Worm (Caenorhabditis elegans) whole organism, L2 larva: ENCODE data around the gene R07E5.7.

Experiments used
- F13H6.1 ChIP-seq: sonication (generic microtip); optimal IDR thresholded peaks from 2 replicates; lab custom pipeline; 2016; ENCODE audit warnings: missing genetic modification characterization, missing compliant biosample characterization
- Y55F3AM.14 ChIP-seq: fragments of 200-800 bp; sonication (Bioruptor generic); optimal IDR thresholded peaks from 2 replicates; lab custom pipeline; 2018; ENCODE audit warnings: mild to moderate bottlenecking, missing genetic modification characterization, missing compliant biosample characterization
- ZK546.5 ChIP-seq: sonication (generic microtip); optimal IDR thresholded peaks from 2 replicates; lab custom pipeline; 2017; ENCODE audit warnings: missing biosample characterization, missing genetic modification characterization
- alr-1 ChIP-seq: fragments of 150-350 bp; optimal IDR thresholded peaks from 2 replicates; lab custom pipeline; 2014; ENCODE audit warnings: missing biosample characterization, missing genetic modification characterization
- aly-2 ChIP-seq: fragments of 150-350 bp; optimal IDR thresholded peaks from 2 replicates; lab custom pipeline; 2014; ENCODE audit warnings: missing biosample characterization, missing genetic modification characterization
- blmp-1 ChIP-seq: sonication (generic microtip); optimal IDR thresholded peaks from 2 replicates; lab custom pipeline; 2017; ENCODE audit warnings: missing genetic modification characterization, mild to moderate bottlenecking, missing compliant biosample characterization, antibody characterized with exemption, moderate library complexity; ENCODE audit not compliant: insufficient read depth
- ceh-16 ChIP-seq: fragments of 150-350 bp; optimal IDR thresholded peaks from 2 replicates; lab custom pipeline; 2014; ENCODE audit warnings: missing biosample characterization, missing genetic modification characterization
- dmd-4 ChIP-seq: sonication (generic microtip); optimal IDR thresholded peaks from 2 replicates; lab custom pipeline; 2017; ENCODE audit warnings: missing biosample characterization, missing genetic modification characterization
- egl-27 ChIP-seq: sonication (generic microtip); optimal IDR thresholded peaks from 3 replicates; lab custom pipeline; 2017; ENCODE audit warnings: missing biosample characterization, missing genetic modification reagents, missing genetic modification characterization
- elt-1 ChIP-seq: fragments of 150-350 bp; optimal IDR thresholded peaks from 2 replicates; lab custom pipeline; 2014; ENCODE audit warnings: missing biosample characterization, missing genetic modification characterization
- elt-3 ChIP-seq: sonication (generic microtip); optimal IDR thresholded peaks from 2 replicates; lab custom pipeline; 2017; ENCODE audit warnings: missing biosample characterization, missing genetic modification characterization
- fos-1 ChIP-seq: fragments of 150-350 bp; optimal IDR thresholded peaks from 2 replicates; lab custom pipeline; 2014; ENCODE audit warnings: missing biosample characterization, missing genetic modification characterization
- lin-11 ChIP-seq: fragments of 150-350 bp; sonication (generic microtip); optimal IDR thresholded peaks from 2 replicates; lab custom pipeline; 2014; ENCODE audit warnings: missing biosample characterization, missing genetic modification characterization, inconsistent platforms, mixed read lengths
- lin-13 ChIP-seq: fragments of 150-350 bp; optimal IDR thresholded peaks from 2 replicates; lab custom pipeline; 2014; ENCODE audit warnings: missing biosample characterization, missing genetic modification reagents, missing genetic modification characterization
- lin-39 ChIP-seq: fragments of 150-350 bp; optimal IDR thresholded peaks from 2 replicates; lab custom pipeline; 2014; ENCODE audit warnings: missing biosample characterization, missing genetic modification reagents, missing genetic modification characterization
- lsy-2 ChIP-seq, 2 experiments: fragments of 150-350 bp in 1 of 2; sonication (generic microtip) in 1 of 2; optimal IDR thresholded peaks; 2 replicates each; lab custom pipeline; 2014 to 2017; ENCODE audit warnings: missing biosample characterization in 2 of 2, missing genetic modification characterization in 2 of 2
- mab-5 ChIP-seq: fragments of 150-350 bp; optimal IDR thresholded peaks from 2 replicates; lab custom pipeline; 2014; ENCODE audit warnings: missing biosample characterization, missing genetic modification characterization
- mbf-1 ChIP-seq: sonication (generic microtip); optimal IDR thresholded peaks from 2 replicates; lab custom pipeline; 2017; ENCODE audit warnings: missing biosample characterization, missing genetic modification characterization
- nhr-10 ChIP-seq: sonication (generic microtip); optimal IDR thresholded peaks from 2 replicates; lab custom pipeline; 2017; ENCODE audit warnings: missing biosample characterization, missing genetic modification characterization
- nhr-12 ChIP-seq: fragments of 150-350 bp; optimal IDR thresholded peaks from 2 replicates; lab custom pipeline; 2014; ENCODE audit warnings: missing biosample characterization, missing genetic modification characterization
- nhr-129 ChIP-seq: fragments of 150-350 bp; optimal IDR thresholded peaks from 2 replicates; lab custom pipeline; 2014; ENCODE audit warnings: missing biosample characterization, missing genetic modification characterization
- nhr-21 ChIP-seq: fragments of 150-350 bp; optimal IDR thresholded peaks from 2 replicates; lab custom pipeline; 2014; ENCODE audit warnings: missing biosample characterization, missing genetic modification characterization
- nhr-23 ChIP-seq: fragments of 150-350 bp; optimal IDR thresholded peaks from 2 replicates; lab custom pipeline; 2014; ENCODE audit warnings: missing biosample characterization, missing genetic modification reagents, missing genetic modification characterization
- nhr-237 ChIP-seq: fragments of 150-350 bp; optimal IDR thresholded peaks from 2 replicates; lab custom pipeline; 2014; ENCODE audit warnings: missing biosample characterization, missing genetic modification characterization
- nhr-25 ChIP-seq: fragments of 150-350 bp; sonication (generic microtip); optimal IDR thresholded peaks from 3 replicates; lab custom pipeline; 2014; ENCODE audit warnings: missing biosample characterization, missing genetic modification characterization
- nhr-6 ChIP-seq: fragments of 150-350 bp; optimal IDR thresholded peaks from 2 replicates; lab custom pipeline; 2014; ENCODE audit warnings: missing biosample characterization, missing genetic modification characterization
- sem-4 ChIP-seq: fragments of 150-350 bp; optimal IDR thresholded peaks from 2 replicates; lab custom pipeline; 2014; ENCODE audit warnings: missing biosample characterization, missing genetic modification reagents, missing genetic modification characterization
- skn-1 ChIP-seq: sonication (generic microtip); optimal IDR thresholded peaks from 2 replicates; lab custom pipeline; 2017; ENCODE audit warnings: missing biosample characterization, missing genetic modification characterization
- sma-3 ChIP-seq: sonication (generic microtip); optimal IDR thresholded peaks from 2 replicates; lab custom pipeline; 2016; ENCODE audit warnings: missing genetic modification reagents, missing genetic modification characterization, missing compliant biosample characterization
- sma-9 ChIP-seq, 2 experiments: fragments of 150-350 bp in 1 of 2; sonication (generic microtip) in 1 of 2; optimal IDR thresholded peaks; 2 replicates each; lab custom pipeline; 2014 to 2016; ENCODE audit warnings: missing genetic modification characterization in 2 of 2, mild to moderate bottlenecking in 1 of 2, missing biosample characterization in 1 of 2, missing compliant biosample characterization in 1 of 2, missing genetic modification reagents in 1 of 2, moderate library complexity in 1 of 2
- snpc-4 ChIP-seq: fragments of 150-350 bp; optimal IDR thresholded peaks from 2 replicates; lab custom pipeline; 2014; ENCODE audit warnings: missing biosample characterization, missing genetic modification characterization
- unc-62 ChIP-seq: fragments of 150-350 bp; optimal IDR thresholded peaks from 2 replicates; lab custom pipeline; 2014; ENCODE audit warnings: missing biosample characterization, missing genetic modification reagents, missing genetic modification characterization
- ztf-1 ChIP-seq: fragments of 200-800 bp; sonication (Bioruptor generic); conservative IDR thresholded peaks from 2 replicates; pipeline ENCODE4 v1.3.6; 2022; ENCODE audit warnings: missing genetic modification characterization, missing compliant biosample characterization
- ztf-4 ChIP-seq: fragments of 150-350 bp; optimal IDR thresholded peaks from 2 replicates; lab custom pipeline; 2014; ENCODE audit warnings: missing biosample characterization, missing genetic modification characterization

R07E5.7 gene

ce11 chrIII:4391938-4392337, 27.0 kb downstream of the R07E5.7 start:
- TF ChIP-seq nhr-21 (no peak), ceh-16 (tag; lab: Kevin White, UChicago) (peak; percentile 12), Y55F3AM.14 (GFP tag; lab: Kevin White, UChicago) (no peak), sem-4 (tag; lab: Kevin White, UChicago) (no peak), nhr-12 (tag; lab: Kevin White, UChicago) (no peak), F13H6.1 (tag; lab: Kevin White, UChicago) (no peak), sma-9 (GFP tag; optimal IDR thresholded peaks at IDR 0.05; lab: Kevin White, UChicago) (no peak), sma-9 (tag; optimal IDR thresholded peaks at IDR 0.05; lab: Kevin White, UChicago) (no peak), aly-2 (tag; lab: Kevin White, UChicago) (no peak)

DNA sequence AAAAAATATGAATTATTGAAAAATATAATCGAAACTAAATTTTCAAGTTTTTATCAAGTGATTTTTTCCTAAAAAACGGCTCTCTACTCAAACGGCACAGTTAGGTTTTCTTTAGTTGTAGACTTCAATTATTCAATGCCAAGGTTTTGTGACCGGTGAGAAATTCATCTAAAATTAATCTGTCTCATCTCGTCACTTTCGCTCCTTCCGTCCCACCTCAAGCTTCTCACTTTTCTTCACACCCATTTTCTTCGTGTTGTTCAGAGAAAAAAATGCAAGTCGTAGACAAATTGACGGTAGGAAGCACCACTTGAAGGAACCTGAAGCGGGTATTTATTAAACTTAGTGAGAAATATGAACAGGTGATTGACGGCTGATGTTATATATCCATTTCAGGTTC, 27.6 kb downstream of the R07E5.7 start:
- TF ChIP-seq blmp-1 (tag; lab: Kevin White, UChicago) (peak; percentile 66), lin-39 (tag; lab: Kevin White, UChicago) (no peak)

ce11 chrIII:4390421-4390820, 28.5 kb downstream of the R07E5.7 start:
- no peak for TF ChIP-seq aly-2 (tag; lab: Kevin White, UChicago)
- TF ChIP-seq elt-1 (tag; lab: Kevin White, UChicago) = no peak
- TF ChIP-seq sma-3 (GFP tag; lab: Kevin White, UChicago) = no peak
- no peak for TF ChIP-seq mbf-1 (tag; lab: Kevin White, UChicago)
- TF ChIP-seq ZK546.5 (tag; lab: Kevin White, UChicago) = no peak
- no peak for TF ChIP-seq skn-1 (tag; lab: Kevin White, UChicago)
- TF ChIP-seq snpc-4 (tag; lab: Kevin White, UChicago) = no peak
- no peak for TF ChIP-seq blmp-1 (tag; lab: Kevin White, UChicago)

DNA sequence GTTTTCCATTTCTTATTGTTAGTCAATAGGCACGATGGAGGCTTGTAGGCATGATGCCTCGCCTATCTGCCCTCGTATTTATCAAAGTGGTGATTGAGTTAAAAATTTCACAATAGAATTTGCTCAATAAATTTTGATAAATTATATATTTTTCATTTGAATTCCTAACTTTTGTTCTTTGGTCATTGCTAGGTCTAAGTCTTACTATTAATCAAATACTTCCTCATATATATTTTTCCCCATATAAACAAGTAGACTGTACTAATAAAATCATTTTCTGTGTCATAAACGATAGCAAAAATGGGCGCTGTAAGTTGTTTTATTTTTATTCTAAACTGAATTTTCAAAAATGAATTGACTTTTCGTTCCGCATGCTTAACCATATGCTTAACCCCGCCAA, 34.5 kb downstream of the R07E5.7 start, which contains the start of gene pals-28:
pals-28 (plus strand) TSS at position 301 of the 400 bp plus-strand sequence.
- no peak for TF ChIP-seq nhr-6 (tag; lab: Kevin White, UChicago)
- no peak for TF ChIP-seq lin-11 (tag; lab: Kevin White, UChicago)
- TF ChIP-seq unc-62 (GFP tag; lab: Kevin White, UChicago) = no peak
- no peak for TF ChIP-seq nhr-25
- TF ChIP-seq nhr-12 (tag; lab: Kevin White, UChicago) = no peak
- TF ChIP-seq aly-2 (tag; lab: Kevin White, UChicago) = no peak
- TF ChIP-seq dmd-4 (tag; lab: Kevin White, UChicago) = no peak
- TF ChIP-seq alr-1 (tag; lab: Kevin White, UChicago) = no peak
- no peak for TF ChIP-seq mab-5 (tag; lab: Kevin White, UChicago)
- no peak for TF ChIP-seq snpc-4 (tag; lab: Kevin White, UChicago)
- TF ChIP-seq, all 48 proteins: peak for 0

DNA sequence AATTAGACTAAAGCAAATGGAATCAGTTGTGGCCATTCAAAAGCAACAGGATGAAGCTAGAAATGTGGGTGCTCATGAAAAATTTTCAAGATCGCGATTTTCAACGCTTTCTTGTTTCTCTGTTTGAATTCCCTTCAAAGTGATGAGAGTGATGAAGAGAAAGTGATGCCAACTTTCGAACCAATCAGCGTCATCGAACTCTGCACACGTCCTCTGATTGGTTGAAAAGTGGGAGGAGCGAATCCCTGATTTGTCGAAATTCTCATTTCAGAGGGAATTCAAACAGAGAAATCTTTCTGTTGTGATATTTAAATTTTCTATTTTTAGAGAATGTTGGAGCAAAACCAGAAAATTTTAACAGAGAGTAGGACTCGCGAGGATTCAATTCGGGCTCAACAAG, 36.8 kb downstream of the R07E5.7 start:
- no peak for TF ChIP-seq alr-1 (tag; lab: Kevin White, UChicago)
- no peak for TF ChIP-seq ztf-4
- no peak for TF ChIP-seq nhr-10 (tag; lab: Kevin White, UChicago)
- no peak for TF ChIP-seq sma-3 (GFP tag; lab: Kevin White, UChicago)
- no peak for TF ChIP-seq nhr-23 (tag; lab: Kevin White, UChicago)
- TF ChIP-seq ztf-1 (GFP tag; lab: Robert Waterston, UW) = no peak
- TF ChIP-seq nhr-129 = no peak
- no peak for TF ChIP-seq nhr-237

DNA sequence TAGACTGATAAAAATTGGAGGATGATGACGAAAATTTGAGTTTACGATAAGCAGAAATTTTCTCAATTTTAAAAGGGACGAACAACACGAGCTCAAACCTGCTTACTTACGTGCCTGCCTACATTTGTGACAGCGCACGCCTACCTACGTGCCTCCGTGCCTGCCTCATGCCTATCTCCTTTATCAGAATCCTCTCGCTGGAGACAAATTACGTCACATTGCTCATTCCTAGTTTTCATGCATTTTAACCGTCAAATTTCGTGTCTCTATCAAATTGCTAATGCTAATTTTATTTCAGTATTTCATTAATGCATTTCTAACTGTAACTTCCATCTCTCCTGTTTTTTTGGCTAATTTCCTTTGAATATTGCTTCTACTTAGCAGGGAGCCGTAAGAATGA, 37.6 kb downstream of the R07E5.7 start, which contains the start of gene pals-27:
pals-27 (plus strand) TSS at position 301 of the 400 bp plus-strand sequence.
- no peak for TF ChIP-seq lin-11 (tag; lab: Kevin White, UChicago)
- no peak for TF ChIP-seq elt-3 (tag; lab: Kevin White, UChicago)
- no peak for TF ChIP-seq nhr-237
- TF ChIP-seq fos-1 = no peak
- no peak for TF ChIP-seq lin-13 (GFP tag; lab: Kevin White, UChicago)
- TF ChIP-seq lsy-2 (tag; optimal IDR thresholded peaks at IDR 0.05; lab: Kevin White, UChicago) = no peak
- no peak for TF ChIP-seq mbf-1 (tag; lab: Kevin White, UChicago)
- no peak for TF ChIP-seq egl-27 (tag; lab: Kevin White, UChicago)
- no peak for TF ChIP-seq skn-1 (tag; lab: Kevin White, UChicago)
- TF ChIP-seq mab-5 (tag; lab: Kevin White, UChicago) = no peak
- no peak for TF ChIP-seq Y55F3AM.14 (GFP tag; lab: Kevin White, UChicago)
- TF ChIP-seq lin-39 (tag; lab: Kevin White, UChicago) = no peak
- TF ChIP-seq F13H6.1 (tag; lab: Kevin White, UChicago) = no peak
- no peak for TF ChIP-seq nhr-25
- no peak for TF ChIP-seq dmd-4 (tag; lab: Kevin White, UChicago)
- TF ChIP-seq sma-9 (GFP tag; optimal IDR thresholded peaks at IDR 0.05; lab: Kevin White, UChicago) = no peak
- TF ChIP-seq sma-9 (tag; optimal IDR thresholded peaks at IDR 0.05; lab: Kevin White, UChicago) = no peak
- no peak for TF ChIP-seq ZK546.5 (tag; lab: Kevin White, UChicago)
- no peak for TF ChIP-seq aly-2 (tag; lab: Kevin White, UChicago)
- no peak for TF ChIP-seq blmp-1 (tag; lab: Kevin White, UChicago)
- no peak for TF ChIP-seq sma-3 (GFP tag; lab: Kevin White, UChicago)
- TF ChIP-seq, all 48 proteins: peak for 0
